Fruit fly (Drosophila melanogaster): ENCODE results near the gene ex.

ex gene

DNA sequence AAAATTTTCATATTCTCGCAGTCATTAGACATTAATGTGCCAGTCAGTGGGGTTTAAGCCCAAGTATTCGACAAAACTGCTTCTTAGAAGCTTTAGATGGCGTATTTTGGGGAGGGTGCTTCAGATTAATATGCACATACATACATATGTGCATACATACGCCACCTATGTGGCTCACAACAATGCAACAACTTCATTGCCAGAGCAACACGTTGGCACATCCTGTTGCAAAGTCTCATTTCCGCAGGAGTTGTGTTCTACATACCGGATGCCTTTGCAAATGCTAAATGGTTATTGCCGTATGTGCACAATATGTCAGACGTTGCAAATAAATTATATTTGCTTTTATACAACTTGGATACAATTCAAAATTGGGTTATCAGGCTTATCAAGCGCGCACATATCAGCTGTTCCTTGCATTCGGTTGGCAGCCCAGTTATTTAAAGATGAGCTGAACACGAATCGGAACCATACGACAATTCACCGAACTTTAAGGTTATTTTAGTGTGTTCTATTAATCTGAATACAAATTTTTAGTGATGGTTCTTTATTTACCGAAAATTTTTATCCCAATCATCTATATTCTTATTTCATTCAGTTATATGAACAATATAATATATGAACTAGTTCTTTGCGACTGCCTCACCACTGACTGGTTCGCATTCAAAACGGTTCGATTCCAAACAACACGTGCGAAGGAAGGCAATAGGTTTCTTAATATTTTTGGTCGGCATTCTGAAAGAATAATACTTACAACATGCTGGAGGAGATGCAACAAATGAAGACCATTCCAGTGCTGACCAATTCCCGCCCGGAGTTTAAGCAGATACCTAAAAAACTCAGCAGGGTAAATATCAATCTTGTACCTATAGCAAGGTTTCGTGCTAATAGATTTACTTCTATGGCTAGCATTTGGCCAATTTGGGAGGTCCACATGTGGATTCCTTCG is 27.1 kb upstream of the ex start, which contains the start of gene Polr1B (continued):
- TF ChIP-seq nerfin-2 (GFP tag; IDR thresholded peaks at IDR 0.05; ENCODE audit: partially characterized antibody): no peak
- peak; percentile 84 for TF ChIP-seq row (GFP tag; IDR thresholded peaks at IDR 0.05)
- TF ChIP-seq Hmx (GFP tag; optimal IDR thresholded peaks at IDR 0.05): no peak
- TF ChIP-seq CG2202 (tag; optimal IDR thresholded peaks at IDR 0.05): no peak
- TF ChIP-seq MESR4 (GFP tag; optimal IDR thresholded peaks at IDR 0.05): peak; percentile 42

DNA sequence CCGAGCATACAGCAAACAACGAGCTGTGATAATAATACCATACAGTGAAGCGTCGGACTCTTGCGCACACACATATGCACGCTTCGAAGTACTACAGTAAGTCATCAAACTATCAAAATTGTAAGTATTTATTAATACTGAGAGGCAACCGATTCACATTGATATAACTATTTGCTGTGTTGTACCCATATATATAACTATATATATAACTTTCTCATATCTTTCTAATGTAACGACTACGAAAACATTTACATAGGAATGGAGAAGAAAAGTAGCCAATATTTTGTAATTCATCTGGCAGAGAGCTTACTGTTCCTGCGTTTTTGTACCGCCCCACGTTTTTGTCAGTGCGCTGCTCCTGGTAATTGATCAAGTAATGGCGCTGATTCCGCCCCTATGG is 18.1 kb upstream of the ex start:
- TF ChIP-seq cad (GFP tag; optimal IDR thresholded peaks at IDR 0.05): no peak
- TF ChIP-seq CG10366 (GFP tag; IDR thresholded peaks at IDR 0.05): no peak
- TF ChIP-seq tup (GFP tag; optimal IDR thresholded peaks at IDR 0.05): peak; percentile 11
- TF ChIP-seq Dbx (GFP tag; IDR thresholded peaks at IDR 0.05): no peak
- peak; percentile 30 for TF ChIP-seq phol (tag; optimal IDR thresholded peaks at IDR 0.05)
- no peak for TF ChIP-seq ro (GFP tag; IDR thresholded peaks at IDR 0.05)
- peak; percentile 20 for TF ChIP-seq CG2120 (GFP tag; optimal IDR thresholded peaks at IDR 0.05)
- TF ChIP-seq ems (GFP tag; optimal IDR thresholded peaks at IDR 0.05): no peak
- peak; percentile 5 for TF ChIP-seq CG34376 (GFP tag; optimal IDR thresholded peaks at IDR 0.05)
- peak; percentile 20 for TF ChIP-seq CG9817 (tag; optimal IDR thresholded peaks at IDR 0.05)
- TF ChIP-seq CG5180 (GFP tag; optimal IDR thresholded peaks at IDR 0.05): no peak
- TF ChIP-seq CG3281 (GFP tag; optimal IDR thresholded peaks at IDR 0.05): peak; percentile 66
- TF ChIP-seq ind (GFP tag; optimal IDR thresholded peaks at IDR 0.05): peak; percentile 44
- TF ChIP-seq hbn (GFP tag; IDR thresholded peaks at IDR 0.05; ENCODE audit: partially characterized antibody): no peak
- TF ChIP-seq CG6689 (GFP tag; IDR thresholded peaks at IDR 0.05): peak; percentile 18; the same call in 1 of the 2 replicates
- peak; percentile 27 for TF ChIP-seq Meics (GFP tag; optimal IDR thresholded peaks at IDR 0.05)
- TF ChIP-seq CG10274 (GFP tag; optimal IDR thresholded peaks at IDR 0.05): peak; percentile 8
- peak; percentile 38 for TF ChIP-seq CG9727 (GFP tag; optimal IDR thresholded peaks at IDR 0.05)
- no peak for TF ChIP-seq Oaz (GFP tag; IDR thresholded peaks at IDR 0.05)
- no peak for TF ChIP-seq toy (GFP tag; IDR thresholded peaks at IDR 0.05)
- peak; percentile 17 for TF ChIP-seq CG13775 (GFP tag; optimal IDR thresholded peaks at IDR 0.05)
- no peak for TF ChIP-seq CG10959 (GFP tag; IDR thresholded peaks at IDR 0.05)
- peak; percentile 66 for TF ChIP-seq cwo (GFP tag; optimal IDR thresholded peaks at IDR 0.05)
- TF ChIP-seq CG15514 (GFP tag; optimal IDR thresholded peaks at IDR 0.05): peak; percentile 7
- peak; percentile 56 for TF ChIP-seq Med (GFP tag)
- TF ChIP-seq HLH3B (GFP tag; IDR thresholded peaks at IDR 0.05): 0 out of 2 replicates have a peak, but pooled peaks have one; percentile 5
- TF ChIP-seq Fer1 (GFP tag; optimal IDR thresholded peaks at IDR 0.05): peak; percentile 52
- peak; percentile 13 for TF ChIP-seq CG2712 (tag; optimal IDR thresholded peaks at IDR 0.05)
- peak; percentile 28; the same call in 1 of the 2 replicates for TF ChIP-seq al (GFP tag; IDR thresholded peaks at IDR 0.05)
- peak; percentile 41 for TF ChIP-seq CG13424 (tag; optimal IDR thresholded peaks at IDR 0.05)
- TF ChIP-seq lbe (GFP tag; optimal IDR thresholded peaks at IDR 0.05): no peak
- TF ChIP-seq salm (tag; optimal IDR thresholded peaks at IDR 0.05): no peak
- no peak for TF ChIP-seq CG6791 (GFP tag; IDR thresholded peaks at IDR 0.05; ENCODE audit: partially characterized antibody)
- TF ChIP-seq Xrp1 (GFP tag; IDR thresholded peaks at IDR 0.05): peak; percentile 10; the same call in 1 of the 2 replicates
- TF ChIP-seq slbo (GFP tag; IDR thresholded peaks at IDR 0.05): peak; percentile 8; the same call in 1 of the 2 replicates
- TF ChIP-seq lmd (GFP tag; IDR thresholded peaks at IDR 0.05): peak; percentile 38; the same call in 1 of the 2 replicates
- no peak for TF ChIP-seq hkb (optimal IDR thresholded peaks at IDR 0.05)
- TF ChIP-seq hkb (GFP tag; IDR thresholded peaks at IDR 0.05): no peak
- no peak for TF ChIP-seq Eip74EF (GFP tag; optimal IDR thresholded peaks at IDR 0.05)
- TF ChIP-seq CG12391 (tag; optimal IDR thresholded peaks at IDR 0.05): peak; percentile 21
- peak; percentile 38 for TF ChIP-seq Fer3 (tag; optimal IDR thresholded peaks at IDR 0.05)
- no peak for TF ChIP-seq CG34422 (GFP tag; IDR thresholded peaks at IDR 0.05)
